Worm (Caenorhabditis elegans) whole organism, L4 larva: ENCODE results near the gene Y22D7AR.3.

Source experiments
- jun-1 ChIP-seq: fragments of 150-350 bp; optimal IDR thresholded peaks from 2 replicates; lab custom pipeline; 2014; ENCODE audit warnings: missing biosample characterization, missing genetic modification reagents, missing genetic modification characterization
- nhr-6 ChIP-seq: fragments of 150-350 bp; optimal IDR thresholded peaks from 2 replicates; lab custom pipeline; 2014; ENCODE audit warnings: missing biosample characterization, missing genetic modification characterization
- unc-62 ChIP-seq, 3 experiments: fragments of 150-350 bp in 1 of 3; sonication (generic microtip); optimal IDR thresholded peaks in 2 of 3; peaks in 1 of 3; 1 replicate in 1 of 3; 2 replicates in 2 of 3; lab custom pipeline; 2014 to 2017; ENCODE audit warnings: missing biosample characterization in 3 of 3, missing genetic modification characterization in 3 of 3, missing genetic modification reagents in 3 of 3, missing genotype in 1 of 3

DNA sequence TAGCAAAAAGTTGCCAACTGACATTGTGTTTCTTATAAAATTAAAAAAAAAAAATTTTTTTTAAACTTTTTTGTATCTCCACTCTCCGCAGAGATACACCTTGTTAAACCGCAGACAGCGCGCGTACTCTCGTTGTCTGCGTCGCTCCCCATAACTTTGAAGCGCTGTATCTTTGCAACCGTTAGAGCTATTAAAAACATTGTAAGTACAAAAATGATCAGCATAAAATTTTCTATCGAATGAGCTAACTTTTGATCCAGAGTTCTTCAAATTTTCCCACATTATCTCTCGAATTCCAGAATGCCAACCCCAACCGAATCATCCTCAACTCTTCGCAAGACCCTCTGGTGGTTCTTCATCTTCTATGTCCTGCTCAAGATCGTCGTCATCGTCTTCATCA, 13.5 kb downstream of the Y22D7AR.3 start, which contains the start of gene Y22D7AL.1:
- TF ChIP-seq unc-62 (GFP tag; optimal IDR thresholded peaks at IDR 0.05 in 1 of 2; lab: Kevin White, UChicago) (no peak), unc-62 (tag; optimal IDR thresholded peaks at IDR 0.05; lab: Kevin White, UChicago) (no peak), jun-1 (no peak), nhr-6 (tag; lab: Kevin White, UChicago) (no peak)
